Fruit fly (Drosophila melanogaster) whole organism, embryonic: ENCODE measurements around the gene CG1231.

Source experiments
- Atf6 ChIP-seq: fragments of 200-800 bp; sonication (Bioruptor generic); IDR thresholded peaks from 2 replicates; pipeline ENCODE4 v1.3.6; 2022; ENCODE audit warnings: missing biosample characterization, missing genetic modification characterization
- Bgb ChIP-seq: fragments of 200-800 bp; sonication (Bioruptor generic); IDR thresholded peaks from 2 replicates; pipeline ENCODE4 v1.3.6; 2022; ENCODE audit warnings: missing biosample characterization, missing genetic modification characterization; ENCODE audit not compliant: partially characterized antibody
- CG10462 ChIP-seq: fragments of 200-800 bp; sonication (Bioruptor generic); optimal IDR thresholded peaks from 2 replicates; lab custom pipeline; 2016; ENCODE audit warnings: missing biosample characterization, missing genetic modification characterization
- CG10543 ChIP-seq: fragments of 200-800 bp; sonication (Bioruptor generic); optimal IDR thresholded peaks from 3 replicates; lab custom pipeline; 2017; ENCODE audit warnings: missing biosample characterization, mild to moderate bottlenecking, missing genetic modification characterization, moderate library complexity
- CG1233 ChIP-seq: fragments of 200-800 bp; sonication (Bioruptor generic); optimal IDR thresholded peaks from 4 replicates; lab custom pipeline; 2018; ENCODE audit warnings: missing biosample characterization, mild to moderate bottlenecking, missing genetic modification characterization
- CG13894 ChIP-seq: fragments of 200-800 bp; sonication (Bioruptor generic); optimal IDR thresholded peaks from 3 replicates; lab custom pipeline; 2018; ENCODE audit warnings: missing biosample characterization, mild to moderate bottlenecking, missing genetic modification characterization, moderate library complexity
- CG14710 ChIP-seq: fragments of 200-800 bp; sonication (Bioruptor generic); optimal IDR thresholded peaks from 3 replicates; lab custom pipeline; 2019; ENCODE audit warnings: missing biosample characterization, mild to moderate bottlenecking, missing genetic modification characterization, moderate library complexity
- CG15073 ChIP-seq: fragments of 200-800 bp; sonication (Bioruptor generic); optimal IDR thresholded peaks from 2 replicates; lab custom pipeline; 2016; ENCODE audit warnings: missing biosample characterization, missing genetic modification characterization
- CG16815 ChIP-seq: fragments of 200-800 bp; sonication (Bioruptor generic); optimal IDR thresholded peaks from 3 replicates; lab custom pipeline; 2017; ENCODE audit warnings: missing biosample characterization, mild to moderate bottlenecking, missing genetic modification characterization
- CG17186 ChIP-seq: fragments of 200-800 bp; sonication (Bioruptor generic); optimal IDR thresholded peaks from 3 replicates; lab custom pipeline; 2017; ENCODE audit warnings: missing biosample characterization, missing genetic modification reagents, missing genetic modification characterization
- CG17612 ChIP-seq: fragments of 200-800 bp; sonication (Bioruptor generic); IDR thresholded peaks from 2 replicates; pipeline ENCODE4 v1.3.6; 2022; ENCODE audit warnings: missing biosample characterization, missing genetic modification characterization
- CG17802 ChIP-seq: fragments of 200-800 bp; sonication (Bioruptor generic); optimal IDR thresholded peaks from 2 replicates; lab custom pipeline; 2018; ENCODE audit warnings: missing biosample characterization, mild to moderate bottlenecking, missing genetic modification characterization, moderate library complexity
- CG17829 ChIP-seq: fragments of 200-800 bp; optimal IDR thresholded peaks from 2 replicates; lab custom pipeline; 2019; ENCODE audit warnings: missing biosample characterization, mild to moderate bottlenecking, missing genetic modification characterization, moderate library complexity
- CG17912 ChIP-seq: fragments of 200-800 bp; sonication (Bioruptor generic); optimal IDR thresholded peaks from 2 replicates; lab custom pipeline; 2018; ENCODE audit warnings: missing biosample characterization, mild to moderate bottlenecking, missing genetic modification characterization
- CG4328 ChIP-seq: fragments of 200-800 bp; sonication (Bioruptor generic); optimal IDR thresholded peaks from 3 replicates; lab custom pipeline; 2017; ENCODE audit warnings: missing biosample characterization, missing genetic modification reagents, missing genetic modification characterization
- CG4617 ChIP-seq: fragments of 200-800 bp; sonication (Bioruptor generic); optimal IDR thresholded peaks from 3 replicates; lab custom pipeline; 2016; ENCODE audit warnings: missing biosample characterization, missing genetic modification characterization, borderline replicate concordance
- CG6272 ChIP-seq: fragments of 200-800 bp; sonication (Bioruptor generic); IDR thresholded peaks from 2 replicates; pipeline ENCODE4 v1.3.6; 2022; ENCODE audit warnings: missing biosample characterization, missing genetic modification characterization
- CG6654 ChIP-seq: fragments of 200-800 bp; sonication (Bioruptor generic); optimal IDR thresholded peaks from 2 replicates; lab custom pipeline; 2017; ENCODE audit warnings: missing biosample characterization, mild to moderate bottlenecking, missing genetic modification characterization
- CG6689 ChIP-seq: fragments of 200-800 bp; sonication (Bioruptor generic); IDR thresholded peaks from 2 replicates; pipeline ENCODE4 v1.3.6; 2022; ENCODE audit warnings: missing biosample characterization, missing genetic modification characterization
- CG7556 ChIP-seq: fragments of 200-800 bp; sonication (Bioruptor generic); optimal IDR thresholded peaks from 2 replicates; lab custom pipeline; 2017; ENCODE audit warnings: missing biosample characterization, mild to moderate bottlenecking, missing genetic modification characterization
- CG7839 ChIP-seq: fragments of 200-800 bp; sonication (Bioruptor generic); optimal IDR thresholded peaks from 3 replicates; lab custom pipeline; 2018; ENCODE audit warnings: missing biosample characterization, mild to moderate bottlenecking, missing genetic modification characterization, moderate library complexity
- CG9609 ChIP-seq: fragments of 200-800 bp; sonication (Bioruptor generic); optimal IDR thresholded peaks from 3 replicates; lab custom pipeline; 2016; ENCODE audit warnings: missing biosample characterization, missing genetic modification characterization
- CG9797 ChIP-seq: fragments of 200-800 bp; sonication (Bioruptor generic); optimal IDR thresholded peaks from 3 replicates; lab custom pipeline; 2018; ENCODE audit warnings: missing biosample characterization, mild to moderate bottlenecking, missing genetic modification characterization
- Dp ChIP-seq: fragments of 200-800 bp; sonication (Bioruptor generic); optimal IDR thresholded peaks from 2 replicates; lab custom pipeline; 2018; ENCODE audit warnings: missing biosample characterization, mild to moderate bottlenecking, missing genetic modification characterization, moderate library complexity
- Fer3 ChIP-seq: fragments of 200-800 bp; sonication (Bioruptor generic); optimal IDR thresholded peaks from 2 replicates; lab custom pipeline; 2018; ENCODE audit warnings: missing biosample characterization, mild to moderate bottlenecking, missing genetic modification characterization, moderate library complexity
- HLHmδ ChIP-seq: fragments of 200-800 bp; sonication (Bioruptor generic); optimal IDR thresholded peaks from 2 replicates; lab custom pipeline; 2018; ENCODE audit warnings: missing biosample characterization, mild to moderate bottlenecking, missing genetic modification characterization, moderate library complexity
- Jarid2 ChIP-seq: fragments of 200-800 bp; sonication (Bioruptor generic); optimal IDR thresholded peaks from 3 replicates; lab custom pipeline; 2017; ENCODE audit warnings: mild to moderate bottlenecking, missing biosample characterization, missing genetic modification reagents, missing genetic modification characterization
- Lpt ChIP-seq: fragments of >200 bp; optimal IDR thresholded peaks from 2 replicates; lab custom pipeline; 2018; ENCODE audit warnings: missing biosample characterization, missing genetic modification characterization
- NFAT ChIP-seq: fragments of 200-800 bp; sonication (Bioruptor generic); IDR thresholded peaks from 2 replicates; pipeline ENCODE4 v1.3.6; 2022; ENCODE audit warnings: missing biosample characterization, missing genetic modification characterization
- Six4 ChIP-seq: fragments of 200-800 bp; sonication (Bioruptor generic); optimal IDR thresholded peaks from 2 replicates; lab custom pipeline; 2016; ENCODE audit warnings: missing biosample characterization, missing genetic modification characterization
- Sox100B ChIP-seq: fragments of 200-800 bp; sonication (Bioruptor generic); optimal IDR thresholded peaks from 3 replicates; lab custom pipeline; 2018; ENCODE audit warnings: missing biosample characterization, mild to moderate bottlenecking, missing genetic modification characterization
- Taf1 ChIP-seq: fragments of 200-800 bp; sonication (Bioruptor generic); IDR thresholded peaks from 2 replicates; pipeline ENCODE4 v1.3.6; 2022; ENCODE audit warnings: missing biosample characterization, missing genetic modification characterization
- Vsx1 ChIP-seq: fragments of 200-800 bp; sonication (Bioruptor generic); optimal IDR thresholded peaks from 2 replicates; lab custom pipeline; 2017; ENCODE audit warnings: missing biosample characterization, mild to moderate bottlenecking, missing genetic modification characterization, missing genetic modification reagents
- abd-A ChIP-seq: fragments of 200-800 bp; sonication (Bioruptor generic); optimal IDR thresholded peaks from 3 replicates; lab custom pipeline; 2019; ENCODE audit warnings: missing biosample characterization, mild to moderate bottlenecking, missing genetic modification characterization, moderate library complexity
- ash1 ChIP-seq: fragments of 200-800 bp; sonication (Bioruptor generic); optimal IDR thresholded peaks from 2 replicates; lab custom pipeline; 2018; ENCODE audit warnings: missing biosample characterization, mild to moderate bottlenecking, missing genetic modification characterization
- ato ChIP-seq: fragments of 200-800 bp; sonication (Bioruptor generic); IDR thresholded peaks from 2 replicates; pipeline ENCODE4 v1.3.6; 2022; ENCODE audit warnings: missing biosample characterization, missing genetic modification characterization; ENCODE audit not compliant: partially characterized antibody
- btn ChIP-seq: fragments of 200-800 bp; sonication (Bioruptor generic); optimal IDR thresholded peaks from 2 replicates; lab custom pipeline; 2016; ENCODE audit warnings: missing biosample characterization, missing genetic modification characterization
- chinmo ChIP-seq: fragments of 200-800 bp; sonication (Bioruptor generic); IDR thresholded peaks from 4 replicates; pipeline ENCODE4 v1.3.6; 2022; ENCODE audit warnings: missing biosample characterization, missing genetic modification characterization; ENCODE audit not compliant: partially characterized antibody
- croc ChIP-seq: fragments of 200-800 bp; sonication (Bioruptor generic); conservative IDR thresholded peaks from 3 replicates; pipeline ENCODE4 v1.3.6; 2022; ENCODE audit warnings: missing biosample characterization, missing genetic modification characterization
- crp ChIP-seq, 2 experiments: fragments of 200-800 bp; sonication (Bioruptor generic); optimal IDR thresholded peaks; 2 replicates in 1 of 2; 3 replicates in 1 of 2; lab custom pipeline; 2017; ENCODE audit warnings: missing biosample characterization in 2 of 2, missing genetic modification characterization in 2 of 2, mild to moderate bottlenecking in 1 of 2, moderate library complexity in 1 of 2
- dimm ChIP-seq: fragments of 200-800 bp; sonication (Bioruptor generic); IDR thresholded peaks from 2 replicates; pipeline ENCODE4 v1.3.6; 2022; ENCODE audit warnings: missing biosample characterization, missing genetic modification characterization
- eyg ChIP-seq: fragments of 200-800 bp; sonication (Bioruptor generic); optimal IDR thresholded peaks from 3 replicates; lab custom pipeline; 2016; ENCODE audit warnings: missing biosample characterization, missing genetic modification characterization
- fru ChIP-seq: fragments of >200 bp; optimal IDR thresholded peaks from 2 replicates; lab custom pipeline; 2017
- gce ChIP-seq: fragments of 200-800 bp; sonication (Bioruptor generic); IDR thresholded peaks from 3 replicates; pipeline ENCODE4 v1.3.6; 2022; ENCODE audit warnings: missing biosample characterization, missing genetic modification characterization
- her ChIP-seq: fragments of 200-800 bp; sonication (Bioruptor generic); optimal IDR thresholded peaks from 2 replicates; lab custom pipeline; 2016; ENCODE audit warnings: missing biosample characterization, missing genetic modification characterization
- inv ChIP-seq: fragments of 200-800 bp; sonication (Bioruptor generic); IDR thresholded peaks from 2 replicates; pipeline ENCODE4 v1.3.6; 2022; ENCODE audit warnings: missing biosample characterization, missing genetic modification characterization; ENCODE audit not compliant: partially characterized antibody
- jigr1 ChIP-seq: fragments of 200-800 bp; sonication (Bioruptor generic); IDR thresholded peaks from 3 replicates; pipeline ENCODE4 v1.3.6; 2022; ENCODE audit warnings: missing biosample characterization, missing genetic modification characterization
- lbe ChIP-seq: fragments of 200-800 bp; sonication (Bioruptor generic); optimal IDR thresholded peaks from 2 replicates; lab custom pipeline; 2016; ENCODE audit warnings: missing biosample characterization, mild to moderate bottlenecking, missing genetic modification characterization
- sim ChIP-seq: fragments of 200-800 bp; sonication (Bioruptor generic); IDR thresholded peaks from 2 replicates; pipeline ENCODE4 v1.3.6; 2022; ENCODE audit warnings: missing biosample characterization, missing genetic modification characterization
- tap ChIP-seq: fragments of 200-800 bp; optimal IDR thresholded peaks from 3 replicates; lab custom pipeline; 2019; ENCODE audit warnings: missing biosample characterization, mild to moderate bottlenecking, missing genetic modification characterization, moderate library complexity
- unpg ChIP-seq: fragments of 200-800 bp; sonication (Bioruptor generic); optimal IDR thresholded peaks from 3 replicates; lab custom pipeline; 2018; ENCODE audit warnings: missing biosample characterization, mild to moderate bottlenecking, missing genetic modification characterization, moderate library complexity

CG1231 gene

DNA sequence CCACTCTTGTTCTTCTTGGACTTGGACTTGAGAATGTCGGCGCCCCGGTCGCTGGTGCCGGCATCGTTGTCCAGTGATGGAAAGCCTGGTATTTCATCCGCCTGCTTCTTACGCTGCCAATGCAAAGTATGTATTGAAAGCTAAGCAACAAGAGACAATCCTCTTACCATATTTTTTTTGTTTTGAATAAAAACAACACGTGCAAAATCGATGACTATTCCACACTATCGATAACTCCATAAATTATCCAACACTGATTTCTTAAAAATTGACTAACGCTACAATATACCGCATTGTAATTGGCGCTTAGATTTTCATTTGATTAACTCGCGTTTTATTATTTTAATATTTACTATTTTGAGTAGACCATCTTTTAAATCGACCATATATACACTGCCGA is 31.7 kb upstream of the CG1231 start, which contains the start of gene CG32344 (continued):
- TF ChIP-seq Bgb (GFP tag; lab: Robert Waterston, UW) (peak; percentile 74), btn (GFP tag; lab: Kevin White, UChicago) (no peak), fru (lab: Kevin White, UChicago) (no peak), CG9609 (no peak), crp (GFP tag; optimal IDR thresholded peaks at IDR 0.05; lab: Kevin White, UChicago) (no peak), Taf1 (GFP tag; lab: Robert Waterston, UW) (no peak), CG15073 (GFP tag; lab: Kevin White, UChicago) (no peak), CG4617 (peak; percentile 44), CG7839 (no peak), CG17912 (GFP tag; lab: Kevin White, UChicago) (no peak), lbe (GFP tag; lab: Kevin White, UChicago) (peak; percentile 41), ato (GFP tag; lab: Robert Waterston, UW) (peak; percentile 29; the same call in 1 of the 2 replicates), HLHmδ (GFP tag; lab: Kevin White, UChicago) (no peak), Vsx1 (GFP tag; lab: Kevin White, UChicago) (no peak), CG14710 (tag; lab: Kevin White, UChicago) (peak; percentile 44), CG1233 (GFP tag; lab: Kevin White, UChicago) (no peak), CG9797 (GFP tag; lab: Kevin White, UChicago) (peak; percentile 41), jigr1 (GFP tag; lab: Robert Waterston, UW) (no peak)

DNA sequence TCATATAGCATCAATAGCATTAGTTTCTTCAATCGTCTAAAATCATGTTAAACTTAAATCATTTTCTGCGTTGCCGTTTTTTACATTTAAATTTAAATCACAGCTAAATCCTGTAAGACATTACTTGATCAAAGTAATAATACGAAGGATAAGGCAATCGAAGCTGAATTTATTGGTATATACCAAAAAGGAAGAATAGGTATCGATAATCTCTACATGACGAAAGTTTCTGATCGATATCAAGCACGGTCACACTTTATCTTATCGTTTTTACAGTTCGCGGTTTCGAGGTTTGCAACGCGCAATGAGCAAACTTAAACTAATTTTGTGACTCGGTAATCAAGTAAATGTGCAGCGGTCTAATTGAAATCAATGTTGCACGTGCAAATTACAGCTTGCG is 28.4 kb upstream of the CG1231 start, which contains the start of the genes Atac3 and Ptpmeg:
Gene Atac3, minus strand, starts transcription at position 160 of the 400 bp plus-strand sequence.
Gene Ptpmeg, plus strand, starts transcription at position 265 of the 400 bp plus-strand sequence.
- no peak for TF ChIP-seq CG6654 (GFP tag; lab: Kevin White, UChicago)
- TF ChIP-seq CG6272 = no peak
- no peak for TF ChIP-seq CG7556
- no peak for TF ChIP-seq Sox100B (GFP tag; lab: Kevin White, UChicago)
- no peak for TF ChIP-seq eyg (GFP tag; lab: Kevin White, UChicago)
- TF ChIP-seq unpg (GFP tag; lab: Kevin White, UChicago) = no peak
- no peak for TF ChIP-seq CG4328 (GFP tag; lab: Kevin White, UChicago)
- no peak for TF ChIP-seq chinmo
- no peak for TF ChIP-seq CG17802
- TF ChIP-seq CG17829 (tag; lab: Kevin White, UChicago) = peak; percentile 30
- TF ChIP-seq inv = 0 out of 2 replicates have a peak, but pooled peaks have one; percentile 20
- no peak for TF ChIP-seq Lpt (GFP tag; lab: Kevin White, UChicago)
- no peak for TF ChIP-seq NFAT
- no peak for TF ChIP-seq Fer3
- no peak for TF ChIP-seq gce (GFP tag; lab: Robert Waterston, UW)
- TF ChIP-seq abd-A (tag; lab: Kevin White, UChicago) = no peak
- no peak for TF ChIP-seq sim (GFP tag; lab: Robert Waterston, UW)
- TF ChIP-seq CG10543 (GFP tag; lab: Kevin White, UChicago) = no peak
- TF ChIP-seq CG17612 (GFP tag; lab: Robert Waterston, UW) = no peak
- TF ChIP-seq dimm (GFP tag; lab: Robert Waterston, UW) = no peak
- TF ChIP-seq CG17186 (GFP tag; lab: Kevin White, UChicago) = no peak
- TF ChIP-seq CG6689 (GFP tag; lab: Robert Waterston, UW) = no peak
- TF ChIP-seq tap (tag; lab: Kevin White, UChicago) = no peak
- no peak for TF ChIP-seq Jarid2 (GFP tag; lab: Kevin White, UChicago)
- TF ChIP-seq CG13894 (tag; lab: Kevin White, UChicago) = peak; percentile 10
- no peak for TF ChIP-seq croc (GFP tag; lab: Robert Waterston, UW)
- peak; percentile 74 for TF ChIP-seq Dp
- TF ChIP-seq Atf6 = no peak
- TF ChIP-seq Six4 = no peak
- no peak for TF ChIP-seq CG16815 (GFP tag; lab: Kevin White, UChicago)
- no peak for TF ChIP-seq ash1 (GFP tag; lab: Kevin White, UChicago)
- TF ChIP-seq her (GFP tag; lab: Kevin White, UChicago) = peak; percentile 42
- no peak for TF ChIP-seq CG10462
